Fruit fly (Drosophila melanogaster): ENCODE data around the gene CG5676.

CG5676 gene

dm6 chr2L:10276436-10276835 is 20.7 kb upstream of the CG5676 start (continued):
- TF ChIP-seq CG7839 (tag; optimal IDR thresholded peaks at IDR 0.05) (no peak), yki (optimal IDR thresholded peaks at IDR 0.05) (no peak), CG12744 (GFP tag; optimal IDR thresholded peaks at IDR 0.05) (no peak), CG11085 (GFP tag; IDR thresholded peaks at IDR 0.05) (no peak), Bdp1 (GFP tag; optimal IDR thresholded peaks at IDR 0.05) (no peak), nerfin-1 (tag; optimal IDR thresholded peaks at IDR 0.05) (peak; percentile 42), CG42726 (GFP tag; IDR thresholded peaks at IDR 0.05; ENCODE audit: partially characterized antibody) (no peak), CG6654 (GFP tag; optimal IDR thresholded peaks at IDR 0.05) (no peak), H15 (GFP tag; IDR thresholded peaks at IDR 0.05) (no peak), CG4328 (GFP tag; optimal IDR thresholded peaks at IDR 0.05) (no peak), D19B (GFP tag; optimal IDR thresholded peaks at IDR 0.05) (no peak), Rx (GFP tag; IDR thresholded peaks at IDR 0.05) (no peak), gfzf (GFP tag; optimal IDR thresholded peaks at IDR 0.05) (no peak), CG4360 (GFP tag; IDR thresholded peaks at IDR 0.05) (no peak), CG18764 (GFP tag; optimal IDR thresholded peaks at IDR 0.05) (peak; percentile 5), CG13424 (tag; optimal IDR thresholded peaks at IDR 0.05) (no peak), cas (GFP tag; IDR thresholded peaks at IDR 0.05) (no peak), CG17328 (GFP tag; IDR thresholded peaks at IDR 0.05) (0 out of 2 replicates have a peak, but pooled peaks have one; percentile 31), sd (tag; optimal IDR thresholded peaks at IDR 0.05) (no peak), ase (GFP tag; IDR thresholded peaks at IDR 0.05) (no peak), CG12219 (GFP tag; optimal IDR thresholded peaks at IDR 0.05) (no peak), Dad (GFP tag; optimal IDR thresholded peaks at IDR 0.05) (no peak), CG14965 (GFP tag; optimal IDR thresholded peaks at IDR 0.05; ENCODE audit: borderline replicate concordance) (no peak), B-H1 (GFP tag; IDR thresholded peaks at IDR 0.05) (peak; percentile 10; the same call in 1 of the 3 replicates), CG13123 (GFP tag; optimal IDR thresholded peaks at IDR 0.05) (no peak), sens-2 (GFP tag; IDR thresholded peaks at IDR 0.05) (no peak), zf30C (GFP tag; optimal IDR thresholded peaks at IDR 0.05) (no peak), CG8924 (tag; optimal IDR thresholded peaks at IDR 0.05) (no peak), ATbp (GFP tag; optimal IDR thresholded peaks at IDR 0.05) (no peak), ftz-f1 (GFP tag; optimal IDR thresholded peaks at IDR 0.05) (no peak), Hmx (GFP tag; optimal IDR thresholded peaks at IDR 0.05) (no peak), hkb (optimal IDR thresholded peaks at IDR 0.05) (no peak), hkb (GFP tag; IDR thresholded peaks at IDR 0.05) (peak; percentile 48), CG14014 (GFP tag; IDR thresholded peaks at IDR 0.05) (no peak), Ptx1 (GFP tag; IDR thresholded peaks at IDR 0.05) (no peak), sim (GFP tag; IDR thresholded peaks at IDR 0.05) (no peak), CG14710 (tag; optimal IDR thresholded peaks at IDR 0.05) (peak; percentile 61), tll (GFP tag; optimal IDR thresholded peaks at IDR 0.05) (no peak), CG12942 (GFP tag; optimal IDR thresholded peaks at IDR 0.05) (no peak), CG12236 (GFP tag; optimal IDR thresholded peaks at IDR 0.05) (no peak), Hr39 (optimal IDR thresholded peaks at IDR 0.05) (no peak), Doc2 (GFP tag; IDR thresholded peaks at IDR 0.05) (no peak), Lhr (GFP tag; optimal IDR thresholded peaks at IDR 0.05) (no peak), CG4730 (GFP tag; IDR thresholded peaks at IDR 0.05) (no peak), CG10147 (GFP tag; optimal IDR thresholded peaks at IDR 0.05) (no peak), tio (GFP tag; optimal IDR thresholded peaks at IDR 0.05) (no peak), twi (tag; optimal IDR thresholded peaks at IDR 0.05) (no peak), gt (GFP tag; IDR thresholded peaks at IDR 0.05) (no peak), CG2116 (GFP tag; optimal IDR thresholded peaks at IDR 0.05) (no peak), salm (tag; optimal IDR thresholded peaks at IDR 0.05) (no peak), CG33213 (GFP tag; optimal IDR thresholded peaks at IDR 0.05) (no peak), prd (optimal IDR thresholded peaks at IDR 0.05) (no peak), prd (GFP tag; IDR thresholded peaks at IDR 0.05) (no peak), dmrt11E (tag; optimal IDR thresholded peaks at IDR 0.05) (peak; percentile 60)

Data from whole organism, embryonic.